Fruit fly (Drosophila melanogaster) whole organism, wandering third instar larva: ENCODE data around the gene Cka.

Experiments
- Abd-B ChIP-seq: fragments of >200 bp; optimal IDR thresholded peaks from 2 replicates; lab custom pipeline; 2017; ENCODE audit warnings: missing biosample characterization, missing genetic modification characterization
- CG32264 ChIP-seq: fragments of 200-800 bp; sonication (Bioruptor generic); optimal IDR thresholded peaks from 2 replicates; lab custom pipeline; 2016; ENCODE audit warnings: missing biosample characterization, missing genetic modification characterization
- CG9705 ChIP-seq: fragments of 200-800 bp; sonication (Bioruptor generic); optimal IDR thresholded peaks from 2 replicates; lab custom pipeline; 2018; ENCODE audit warnings: missing biosample characterization, mild to moderate bottlenecking, missing genetic modification characterization
- CrebA ChIP-seq: fragments of 200-800 bp; sonication (Bioruptor generic); optimal IDR thresholded peaks from 2 replicates; lab custom pipeline; 2016; ENCODE audit warnings: missing biosample characterization, mild to moderate bottlenecking, missing genetic modification characterization, borderline replicate concordance
- Dfd ChIP-seq: fragments of >200 bp; optimal IDR thresholded peaks from 2 replicates; lab custom pipeline; 2017; ENCODE audit warnings: missing biosample characterization, missing genetic modification characterization
- Dif ChIP-seq: fragments of 200-275, 200-300 bp; sonication (Bioruptor generic); optimal IDR thresholded peaks from 2 replicates; lab custom pipeline; 2018; ENCODE audit warnings: missing biosample characterization, missing genetic modification characterization; ENCODE audit not compliant: partially characterized antibody
- GATAd ChIP-seq: sonication (Bioruptor generic); optimal IDR thresholded peaks from 2 replicates; lab custom pipeline; 2016; ENCODE audit warnings: missing biosample characterization, missing genetic modification characterization
- HLH106 ChIP-seq: fragments of 200-800 bp; optimal IDR thresholded peaks from 3 replicates; lab custom pipeline; 2019; ENCODE audit warnings: missing biosample characterization, mild to moderate bottlenecking, missing genetic modification characterization, moderate library complexity
- Hnf4 ChIP-seq: fragments of 200-800 bp; sonication (Bioruptor generic); optimal IDR thresholded peaks from 2 replicates; lab custom pipeline; 2016; ENCODE audit warnings: missing biosample characterization, mild to moderate bottlenecking, missing genetic modification characterization
- Hr78 ChIP-seq: fragments of >200 bp; optimal IDR thresholded peaks from 2 replicates; lab custom pipeline; 2017; ENCODE audit warnings: missing biosample characterization, missing genetic modification characterization
- Hr83 ChIP-seq: fragments of 200-300 bp; sonication (Bioruptor generic); optimal IDR thresholded peaks from 2 replicates; lab custom pipeline; 2016; ENCODE audit warnings: missing biosample characterization, mild to moderate bottlenecking, missing genetic modification characterization, moderate library complexity; ENCODE audit not compliant: poor library complexity, severe bottlenecking
- Jra ChIP-seq: sonication (Bioruptor generic); optimal IDR thresholded peaks from 2 replicates; lab custom pipeline; 2016; ENCODE audit warnings: missing biosample characterization, missing genetic modification characterization
- Mio ChIP-seq: sonication (Bioruptor generic); optimal IDR thresholded peaks from 2 replicates; lab custom pipeline; 2016; ENCODE audit warnings: missing biosample characterization, missing genetic modification characterization
- Myc ChIP-seq: fragments of >200 bp; optimal IDR thresholded peaks from 2 replicates; lab custom pipeline; 2017
- N ChIP-seq: fragments of >200 bp; optimal IDR thresholded peaks from 2 replicates; lab custom pipeline; 2018; ENCODE audit warnings: missing biosample characterization, missing external identifiers, missing genetic modification characterization
- OdsH ChIP-seq: fragments of 200-800 bp; sonication (Bioruptor generic); optimal IDR thresholded peaks from 2 replicates; lab custom pipeline; 2016; ENCODE audit warnings: missing biosample characterization, mild to moderate bottlenecking, missing genetic modification characterization
- Rel ChIP-seq, 2 experiments: fragments of 200-800 bp; sonication (Bioruptor generic) in 1 of 2; optimal IDR thresholded peaks; 2 replicates in 1 of 2; 3 replicates in 1 of 2; lab custom pipeline; 2016 to 2019; ENCODE audit warnings: mild to moderate bottlenecking in 2 of 2, missing biosample characterization in 2 of 2, missing genetic modification characterization in 2 of 2, moderate library complexity in 1 of 2
- Sp1 ChIP-seq: fragments of 200-800 bp; sonication (Bioruptor generic); optimal IDR thresholded peaks from 3 replicates; lab custom pipeline; 2019; ENCODE audit warnings: missing biosample characterization, mild to moderate bottlenecking, missing genetic modification characterization, moderate library complexity
- Vsx2 ChIP-seq: fragments of 200-300, 225-300 bp; sonication (Bioruptor generic); optimal IDR thresholded peaks from 2 replicates; lab custom pipeline; 2018; ENCODE audit warnings: missing biosample characterization, missing genetic modification characterization; ENCODE audit not compliant: partially characterized antibody
- br ChIP-seq: fragments of 200-800 bp; sonication (Bioruptor generic); optimal IDR thresholded peaks from 2 replicates; lab custom pipeline; 2016; ENCODE audit warnings: missing biosample characterization, missing genetic modification characterization
- brk ChIP-seq: fragments of 200-800 bp; sonication (Bioruptor generic); optimal IDR thresholded peaks from 2 replicates; lab custom pipeline; 2016; ENCODE audit warnings: missing biosample characterization, mild to moderate bottlenecking, missing genetic modification characterization
- dl ChIP-seq, 2 experiments: fragments of 175-275, 200-275 bp in 1 of 2; fragments of 200-275 bp in 1 of 2; sonication (Bioruptor generic); optimal IDR thresholded peaks; lab custom pipeline; 2018; ENCODE audit warnings: mild to moderate bottlenecking in 2 of 2, missing biosample characterization in 2 of 2, missing genetic modification characterization in 2 of 2, moderate library complexity in 2 of 2; ENCODE audit not compliant: partially characterized antibody in 2 of 2, insufficient read depth in 1 of 2
- dmrt93B ChIP-seq: fragments of 200-800 bp; sonication (Bioruptor generic); optimal IDR thresholded peaks from 2 replicates; lab custom pipeline; 2018; ENCODE audit warnings: missing biosample characterization, mild to moderate bottlenecking, missing genetic modification characterization
- dsf ChIP-seq: sonication (Bioruptor generic); optimal IDR thresholded peaks from 2 replicates; lab custom pipeline; 2016; ENCODE audit warnings: missing biosample characterization, missing genetic modification characterization, borderline replicate concordance
- ey ChIP-seq: fragments of 200-800 bp; sonication (Bioruptor generic); optimal IDR thresholded peaks from 2 replicates; lab custom pipeline; 2016; ENCODE audit warnings: missing biosample characterization, missing genetic modification characterization
- foxo ChIP-seq, 2 experiments: fragments of 200-800 bp; sonication (Bioruptor generic); optimal IDR thresholded peaks; 2 replicates in 1 of 2; 3 replicates in 1 of 2; lab custom pipeline; 2016 to 2017; ENCODE audit warnings: missing biosample characterization in 2 of 2, missing genetic modification characterization in 2 of 2
- fru ChIP-seq: fragments of 200-800 bp; sonication (Bioruptor generic); optimal IDR thresholded peaks from 3 replicates; lab custom pipeline; 2016; ENCODE audit warnings: missing biosample characterization, mild to moderate bottlenecking, missing genetic modification characterization
- h ChIP-seq: fragments of 200-800 bp; sonication (Bioruptor generic); optimal IDR thresholded peaks from 3 replicates; lab custom pipeline; 2016; ENCODE audit warnings: missing biosample characterization, mild to moderate bottlenecking, missing genetic modification characterization
- jim ChIP-seq: fragments of 175-275, 200-325 bp; sonication (Bioruptor generic); optimal IDR thresholded peaks from 2 replicates; lab custom pipeline; 2016; ENCODE audit warnings: missing biosample characterization, mild to moderate bottlenecking, missing genetic modification characterization
- lola ChIP-seq: fragments of >200 bp; optimal IDR thresholded peaks from 2 replicates; lab custom pipeline; 2017; ENCODE audit warnings: missing biosample characterization, missing genetic modification characterization
- pan ChIP-seq: fragments of >200 bp; optimal IDR thresholded peaks from 2 replicates; lab custom pipeline; 2017
- psq ChIP-seq: fragments of 200-800 bp; sonication (Bioruptor generic); optimal IDR thresholded peaks from 3 replicates; lab custom pipeline; 2017; ENCODE audit warnings: missing biosample characterization, mild to moderate bottlenecking, missing genetic modification characterization, moderate library complexity
- rgr ChIP-seq: fragments of 200-800 bp; sonication (Bioruptor generic); optimal IDR thresholded peaks from 3 replicates; lab custom pipeline; 2016; ENCODE audit warnings: missing biosample characterization, mild to moderate bottlenecking, missing genetic modification characterization
- sage ChIP-seq: fragments of 200-800 bp; sonication (Bioruptor generic); optimal IDR thresholded peaks from 2 replicates; lab custom pipeline; 2016; ENCODE audit warnings: missing biosample characterization, mild to moderate bottlenecking, missing genetic modification characterization
- sv ChIP-seq: fragments of 200-800 bp; sonication (Bioruptor generic); optimal IDR thresholded peaks from 3 replicates; lab custom pipeline; 2016; ENCODE audit warnings: missing biosample characterization, missing genetic modification characterization
- tai ChIP-seq: sonication (Bioruptor generic); optimal IDR thresholded peaks from 2 replicates; lab custom pipeline; 2016; ENCODE audit warnings: missing biosample characterization, missing genetic modification characterization
- usp ChIP-seq: fragments of >200 bp; optimal IDR thresholded peaks from 2 replicates; lab custom pipeline; 2017; ENCODE audit warnings: missing biosample characterization, missing genetic modification characterization
- woc ChIP-seq: sonication (Bioruptor generic); optimal IDR thresholded peaks from 2 replicates; lab custom pipeline; 2016; ENCODE audit warnings: missing biosample characterization, mild to moderate bottlenecking, missing genetic modification characterization

Gene Cka

DNA sequence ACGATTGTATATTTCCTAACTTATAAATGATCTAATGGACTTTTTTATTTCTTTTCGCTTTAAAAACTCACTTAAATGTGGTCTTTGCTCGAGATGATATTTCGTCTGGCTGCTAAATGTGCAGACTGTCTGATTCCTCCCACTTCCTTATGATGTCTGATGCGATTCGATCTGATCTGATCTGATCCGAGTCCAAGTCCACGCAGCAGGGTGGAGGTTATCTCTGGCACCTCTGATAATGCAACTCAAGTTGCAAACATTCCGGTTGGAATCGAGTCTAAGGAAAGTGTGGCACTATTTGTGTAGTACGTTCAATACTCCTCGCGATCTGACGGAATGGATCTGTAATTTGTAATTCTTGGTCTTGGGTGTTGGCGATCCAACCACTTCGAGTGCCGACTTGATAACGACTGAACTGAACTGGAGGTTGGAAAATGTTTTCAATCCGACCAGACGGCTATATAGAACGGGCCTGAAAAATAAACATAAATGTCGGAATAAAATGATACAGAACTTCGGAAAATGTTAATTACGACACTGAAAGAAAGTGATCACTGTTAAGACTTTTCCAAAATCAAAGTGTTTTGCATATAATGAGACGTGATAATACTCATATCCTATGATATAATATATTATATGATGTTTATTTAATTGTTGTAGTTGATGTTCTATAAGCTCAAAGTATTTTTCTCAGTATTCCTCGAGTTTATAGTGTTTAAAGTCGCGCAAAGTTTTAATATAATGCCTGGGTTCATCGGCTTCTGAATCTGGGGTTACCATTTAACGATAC is 33.0 kb upstream of the Cka start:
- no peak for TF ChIP-seq dsf (GFP tag; lab: Kevin White, UChicago)
- no peak for TF ChIP-seq lola (GFP tag; lab: Kevin White, UChicago)
- TF ChIP-seq rgr (GFP tag; lab: Kevin White, UChicago): no peak
- TF ChIP-seq sv (GFP tag; lab: Kevin White, UChicago): no peak
- TF ChIP-seq Hr83 (GFP tag; lab: Kevin White, UChicago): no peak
- TF ChIP-seq woc (GFP tag; lab: Kevin White, UChicago): no peak
- TF ChIP-seq Rel (GFP tag; optimal IDR thresholded peaks at IDR 0.05; lab: Kevin White, UChicago): no peak
- no peak for TF ChIP-seq Rel (tag; optimal IDR thresholded peaks at IDR 0.05; lab: Kevin White, UChicago)
- TF ChIP-seq pan (lab: Kevin White, UChicago): no peak
- no peak for TF ChIP-seq Abd-B
- no peak for TF ChIP-seq CrebA (GFP tag; lab: Kevin White, UChicago)

DNA sequence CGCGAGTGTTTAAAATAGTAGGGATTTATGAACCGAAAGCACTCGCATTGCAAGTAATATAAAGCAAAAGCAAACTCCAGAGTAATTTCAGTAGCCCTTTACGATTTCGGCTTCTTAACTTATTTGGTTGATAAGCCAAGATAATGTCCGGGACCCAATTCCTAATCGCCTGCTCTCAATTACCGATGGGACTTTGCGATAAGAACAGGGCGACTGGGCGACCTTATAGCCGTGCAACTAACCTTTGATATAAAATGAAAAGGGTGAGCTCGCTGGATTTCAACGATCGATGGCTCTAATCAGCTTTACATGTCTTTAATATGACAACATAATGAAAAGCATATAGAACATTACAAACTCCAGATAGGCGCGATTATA is 32.5 kb upstream of the Cka start, which contains the start of gene CG7227:
Gene CG7227, minus strand, starts transcription at position 72 of the 378 bp plus-strand sequence.
- TF ChIP-seq Hr83 (GFP tag; lab: Kevin White, UChicago): no peak
- no peak for TF ChIP-seq CG32264 (GFP tag; lab: Kevin White, UChicago)
- TF ChIP-seq HLH106 (tag; lab: Kevin White, UChicago): no peak
- no peak for TF ChIP-seq Jra (GFP tag; lab: Kevin White, UChicago)
- TF ChIP-seq fru (GFP tag; lab: Kevin White, UChicago): no peak
- TF ChIP-seq Myc (lab: Kevin White, UChicago): no peak
- no peak for TF ChIP-seq Mio
- TF ChIP-seq Abd-B: no peak
- TF ChIP-seq rgr (GFP tag; lab: Kevin White, UChicago): no peak
- no peak for TF ChIP-seq jim
- no peak for TF ChIP-seq foxo (GFP tag; optimal IDR thresholded peaks at IDR 0.05; lab: Kevin White, UChicago)
- TF ChIP-seq brk: no peak
- TF ChIP-seq sv (GFP tag; lab: Kevin White, UChicago): no peak

DNA sequence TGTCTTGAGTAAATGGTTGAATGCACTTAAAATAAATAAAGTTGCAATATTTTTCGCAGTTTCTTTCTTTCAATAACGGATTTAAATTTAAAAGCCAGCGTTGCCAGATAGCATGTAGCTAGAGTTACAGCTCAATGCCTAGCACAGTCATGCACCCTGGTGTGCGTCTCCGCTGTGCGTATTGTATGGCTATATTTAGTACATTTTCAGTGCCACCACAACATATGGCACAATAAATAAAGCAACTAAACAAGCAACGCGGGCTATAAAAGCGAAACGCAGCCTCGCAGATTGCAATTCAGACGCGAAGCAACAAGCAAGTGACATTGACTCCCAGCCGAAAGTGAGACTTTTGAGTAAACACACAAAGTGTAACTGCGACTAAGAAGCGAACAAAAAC is 31.9 kb upstream of the Cka start, which contains the start of gene Sirup:
Gene Sirup, plus strand, starts transcription at position 215 of the 400 bp plus-strand sequence.
- TF ChIP-seq dl (GFP tag; optimal IDR thresholded peaks at IDR 0.05; lab: Kevin White, UChicago; ENCODE audit: insufficient read depth in 1 of 2, partially characterized antibody in 2 of 2) (no peak), brk (no peak), woc (GFP tag; lab: Kevin White, UChicago) (no peak), CG9705 (GFP tag; lab: Kevin White, UChicago) (no peak), Hr78 (GFP tag; lab: Kevin White, UChicago) (no peak), tai (GFP tag; lab: Kevin White, UChicago) (peak; percentile 55), sage (GFP tag; lab: Kevin White, UChicago) (no peak), Abd-B (no peak), Dif (GFP tag; lab: Kevin White, UChicago) (peak; percentile 11), Sp1 (peak; percentile 54), br (GFP tag; lab: Kevin White, UChicago) (peak; percentile 21), OdsH (peak; percentile 31), usp (GFP tag; lab: Kevin White, UChicago) (no peak), Myc (lab: Kevin White, UChicago) (peak; percentile 25), Hnf4 (peak; percentile 71), dmrt93B (GFP tag; lab: Kevin White, UChicago) (no peak), N (GFP tag; lab: Kevin White, UChicago) (no peak), HLH106 (tag; lab: Kevin White, UChicago) (no peak), pan (lab: Kevin White, UChicago) (no peak), GATAd (GFP tag; lab: Kevin White, UChicago) (no peak), Rel (GFP tag; optimal IDR thresholded peaks at IDR 0.05; lab: Kevin White, UChicago) (no peak), Rel (tag; optimal IDR thresholded peaks at IDR 0.05; lab: Kevin White, UChicago) (peak; percentile 52), fru (GFP tag; lab: Kevin White, UChicago) (peak; percentile 32), ey (no peak), jim (no peak), h (GFP tag; lab: Kevin White, UChicago) (no peak), rgr (GFP tag; lab: Kevin White, UChicago) (peak; percentile 43), CrebA (GFP tag; lab: Kevin White, UChicago) (no peak), CG32264 (GFP tag; lab: Kevin White, UChicago) (no peak), Mio (no peak), Jra (GFP tag; lab: Kevin White, UChicago) (no peak), Vsx2 (GFP tag; lab: Kevin White, UChicago) (no peak), lola (GFP tag; lab: Kevin White, UChicago) (no peak), Hr83 (GFP tag; lab: Kevin White, UChicago) (no peak), Dfd (GFP tag; lab: Kevin White, UChicago) (no peak), psq (GFP tag; lab: Kevin White, UChicago) (no peak), sv (GFP tag; lab: Kevin White, UChicago) (no peak), dsf (GFP tag; lab: Kevin White, UChicago) (no peak), foxo (GFP tag; optimal IDR thresholded peaks at IDR 0.05; lab: Kevin White, UChicago) (peak in 1 of 2 experiments; percentile 19)
- TF ChIP-seq, all 38 proteins: peak for 11
